Worm (Caenorhabditis elegans): Measurements from ENCODE around the gene igdb-3.

DNA sequence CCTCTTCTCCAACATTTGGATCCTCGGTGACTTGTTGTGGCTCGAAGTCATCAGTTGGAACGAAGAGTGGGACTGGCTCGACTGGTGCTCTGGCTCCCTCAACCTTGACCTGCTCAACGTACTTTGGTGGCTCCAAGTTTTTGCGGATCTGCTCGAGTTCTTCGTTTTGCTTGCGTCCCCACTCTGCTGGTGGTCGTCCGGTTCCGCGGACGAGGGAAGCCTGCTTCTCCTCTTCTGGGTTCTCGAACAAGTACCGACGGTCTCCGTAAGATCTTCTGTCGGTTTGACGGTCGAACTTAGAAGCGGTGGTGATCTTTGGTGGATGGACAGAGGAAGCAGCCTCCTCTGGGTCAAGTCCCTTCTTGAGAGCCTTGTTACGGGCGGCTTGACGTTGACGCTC, 23.4 kb downstream of the igdb-3 start:
- TF ChIP-seq blmp-1 (tag; optimal IDR thresholded peaks at IDR 0.05; ENCODE audit: insufficient read depth) (no peak), mbf-1 (tag; optimal IDR thresholded peaks at IDR 0.05) (no peak)

Measured in whole organism, L2 larva.